Worm (Caenorhabditis elegans) whole organism, L2 larva: ENCODE results near the gene Y43F8C.6.

Source experiments
- ZK546.5 ChIP-seq: sonication (generic microtip); optimal IDR thresholded peaks from 2 replicates; lab custom pipeline; 2017; ENCODE audit warnings: missing biosample characterization, missing genetic modification characterization
- aly-2 ChIP-seq: fragments of 150-350 bp; optimal IDR thresholded peaks from 2 replicates; lab custom pipeline; 2014; ENCODE audit warnings: missing biosample characterization, missing genetic modification characterization
- ama-1 ChIP-seq: fragments of 150-350 bp; optimal IDR thresholded peaks from 2 replicates; lab custom pipeline; 2018; ENCODE audit warnings: inconsistent platforms
- fos-1 ChIP-seq: fragments of 150-350 bp; optimal IDR thresholded peaks from 2 replicates; lab custom pipeline; 2014; ENCODE audit warnings: missing biosample characterization, missing genetic modification characterization
- lin-39 ChIP-seq: fragments of 150-350 bp; optimal IDR thresholded peaks from 2 replicates; lab custom pipeline; 2014; ENCODE audit warnings: missing biosample characterization, missing genetic modification reagents, missing genetic modification characterization
- mdl-1 ChIP-seq, 2 experiments: fragments of 150-350 bp in 1 of 2; sonication (generic microtip) in 1 of 2; optimal IDR thresholded peaks; 2 replicates each; lab custom pipeline; 2017; ENCODE audit warnings: missing biosample characterization in 2 of 2, missing genetic modification characterization in 2 of 2
- nhr-10 ChIP-seq: sonication (generic microtip); optimal IDR thresholded peaks from 2 replicates; lab custom pipeline; 2017; ENCODE audit warnings: missing biosample characterization, missing genetic modification characterization
- nhr-12 ChIP-seq: fragments of 150-350 bp; optimal IDR thresholded peaks from 2 replicates; lab custom pipeline; 2014; ENCODE audit warnings: missing biosample characterization, missing genetic modification characterization
- nhr-237 ChIP-seq: fragments of 150-350 bp; optimal IDR thresholded peaks from 2 replicates; lab custom pipeline; 2014; ENCODE audit warnings: missing biosample characterization, missing genetic modification characterization
- nhr-25 ChIP-seq: fragments of 150-350 bp; sonication (generic microtip); optimal IDR thresholded peaks from 3 replicates; lab custom pipeline; 2014; ENCODE audit warnings: missing biosample characterization, missing genetic modification characterization
- nhr-6 ChIP-seq: fragments of 150-350 bp; optimal IDR thresholded peaks from 2 replicates; lab custom pipeline; 2014; ENCODE audit warnings: missing biosample characterization, missing genetic modification characterization
- sma-9 ChIP-seq, 2 experiments: fragments of 150-350 bp in 1 of 2; sonication (generic microtip) in 1 of 2; optimal IDR thresholded peaks; 2 replicates each; lab custom pipeline; 2014 to 2016; ENCODE audit warnings: missing genetic modification characterization in 2 of 2, mild to moderate bottlenecking in 1 of 2, missing biosample characterization in 1 of 2, missing compliant biosample characterization in 1 of 2, missing genetic modification reagents in 1 of 2, moderate library complexity in 1 of 2
- ztf-11 ChIP-seq: sonication (generic microtip); optimal IDR thresholded peaks from 2 replicates; lab custom pipeline; 2017; ENCODE audit warnings: missing biosample characterization, missing genetic modification characterization

DNA sequence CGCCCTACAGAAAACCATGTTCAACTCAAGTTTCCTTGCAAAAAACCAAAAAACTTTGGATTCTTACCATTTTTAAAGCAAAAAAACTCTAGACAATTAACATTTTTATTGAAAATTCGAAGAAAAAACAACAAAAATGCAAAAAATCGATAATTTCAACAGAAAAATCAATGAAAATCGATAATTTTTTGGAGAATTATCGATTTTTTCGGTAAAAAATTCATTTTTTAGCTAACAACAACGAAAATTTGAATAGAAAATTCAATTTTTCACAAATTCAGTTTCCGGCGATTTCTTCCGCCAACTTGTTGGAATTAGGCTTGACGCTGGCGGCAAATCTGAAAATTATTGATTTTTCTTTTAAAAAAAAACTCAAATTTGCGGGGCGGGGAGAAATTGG is 7.8 kb downstream of the Y43F8C.6 start:
- TF ChIP-seq sma-9 (GFP tag; optimal IDR thresholded peaks at IDR 0.05; lab: Kevin White, UChicago) (no peak), sma-9 (tag; optimal IDR thresholded peaks at IDR 0.05; lab: Kevin White, UChicago) (no peak), ztf-11 (tag; lab: Kevin White, UChicago) (no peak), nhr-237 (tag; lab: Kevin White, UChicago) (no peak), fos-1 (tag; lab: Kevin White, UChicago) (no peak), ama-1 (no peak), ZK546.5 (tag; lab: Kevin White, UChicago) (no peak), nhr-6 (tag; lab: Kevin White, UChicago) (no peak), nhr-12 (tag; lab: Kevin White, UChicago) (no peak), nhr-10 (no peak), nhr-25 (tag; lab: Kevin White, UChicago) (no peak), mdl-1 (tag; optimal IDR thresholded peaks at IDR 0.05; lab: Kevin White, UChicago) (no peak), lin-39 (tag; lab: Kevin White, UChicago) (no peak), aly-2 (tag; lab: Kevin White, UChicago) (no peak)
